Fruit fly (Drosophila melanogaster): Measurements from ENCODE around the gene CG17197.

Gene CG17197

dm6 chr3R:25791807-25792206 lies 16.6 kb upstream of the CG17197 start:
- no peak for TF ChIP-seq br (GFP tag; optimal IDR thresholded peaks at IDR 0.05)
- TF ChIP-seq lola (GFP tag; optimal IDR thresholded peaks at IDR 0.05): no peak
- TF ChIP-seq Hr83 (GFP tag; optimal IDR thresholded peaks at IDR 0.05; ENCODE audit: poor library complexity, severe bottlenecking): no peak
- no peak for TF ChIP-seq Jra (GFP tag; optimal IDR thresholded peaks at IDR 0.05)
- no peak for TF ChIP-seq CG9705 (GFP tag; optimal IDR thresholded peaks at IDR 0.05)
- no peak for TF ChIP-seq sv (GFP tag; optimal IDR thresholded peaks at IDR 0.05)
- no peak for TF ChIP-seq tai (GFP tag; optimal IDR thresholded peaks at IDR 0.05)
- TF ChIP-seq Dif (GFP tag; optimal IDR thresholded peaks at IDR 0.05; ENCODE audit: partially characterized antibody): no peak
- TF ChIP-seq HLH106 (tag; optimal IDR thresholded peaks at IDR 0.05): no peak
- TF ChIP-seq dsf (GFP tag; optimal IDR thresholded peaks at IDR 0.05; ENCODE audit: borderline replicate concordance): no peak
- TF ChIP-seq CG32264 (GFP tag; optimal IDR thresholded peaks at IDR 0.05): no peak
- no peak for TF ChIP-seq CrebA (GFP tag; optimal IDR thresholded peaks at IDR 0.05; ENCODE audit: borderline replicate concordance)
- TF ChIP-seq dl (GFP tag; optimal IDR thresholded peaks at IDR 0.05; ENCODE audit: insufficient read depth in 1 of 2, partially characterized antibody in 2 of 2): no peak
- no peak for TF ChIP-seq h (GFP tag; optimal IDR thresholded peaks at IDR 0.05)
- no peak for TF ChIP-seq Abd-B (GFP tag; optimal IDR thresholded peaks at IDR 0.05)

- TF ChIP-seq Vsx2 (GFP tag; optimal IDR thresholded peaks at IDR 0.05; ENCODE audit: partially characterized antibody): no peak
- no peak for TF ChIP-seq Rel (GFP tag; optimal IDR thresholded peaks at IDR 0.05)
- no peak for TF ChIP-seq Rel (tag; optimal IDR thresholded peaks at IDR 0.05)
- TF ChIP-seq Dfd (GFP tag; optimal IDR thresholded peaks at IDR 0.05): no peak
- no peak for TF ChIP-seq foxo (GFP tag; optimal IDR thresholded peaks at IDR 0.05)
- no peak for TF ChIP-seq jim (GFP tag; optimal IDR thresholded peaks at IDR 0.05)
- TF ChIP-seq brk (GFP tag; optimal IDR thresholded peaks at IDR 0.05): no peak
- no peak for TF ChIP-seq Hr78 (GFP tag; optimal IDR thresholded peaks at IDR 0.05)
- TF ChIP-seq pan (optimal IDR thresholded peaks at IDR 0.05): no peak
- TF ChIP-seq sage (GFP tag; optimal IDR thresholded peaks at IDR 0.05): no peak
- no peak for TF ChIP-seq br (GFP tag; optimal IDR thresholded peaks at IDR 0.05)
- TF ChIP-seq sv (GFP tag; optimal IDR thresholded peaks at IDR 0.05): no peak
- no peak for TF ChIP-seq ey (GFP tag; optimal IDR thresholded peaks at IDR 0.05)
- no peak for TF ChIP-seq N (GFP tag; optimal IDR thresholded peaks at IDR 0.05)
- TF ChIP-seq fru (GFP tag; optimal IDR thresholded peaks at IDR 0.05): no peak
- no peak for TF ChIP-seq tai (GFP tag; optimal IDR thresholded peaks at IDR 0.05)
- no peak for TF ChIP-seq Dif (GFP tag; optimal IDR thresholded peaks at IDR 0.05; ENCODE audit: partially characterized antibody)
- no peak for TF ChIP-seq Myc (optimal IDR thresholded peaks at IDR 0.05)
These were observed 15.2 kb upstream of the CG17197 start, which contains the start of gene CG31093 for dm6 chr3R:25790371-25790770. TSS of gene CG31093 (minus strand) at chr3R:25790471.

- no peak for TF ChIP-seq Myc (optimal IDR thresholded peaks at IDR 0.05)
- no peak for TF ChIP-seq ey (GFP tag; optimal IDR thresholded peaks at IDR 0.05)
- TF ChIP-seq woc (GFP tag; optimal IDR thresholded peaks at IDR 0.05): no peak
- no peak for TF ChIP-seq tai (GFP tag; optimal IDR thresholded peaks at IDR 0.05)
- TF ChIP-seq pan (optimal IDR thresholded peaks at IDR 0.05): no peak
- TF ChIP-seq Dif (GFP tag; optimal IDR thresholded peaks at IDR 0.05; ENCODE audit: partially characterized antibody): no peak
- TF ChIP-seq dl (GFP tag; optimal IDR thresholded peaks at IDR 0.05; ENCODE audit: insufficient read depth in 1 of 2, partially characterized antibody in 2 of 2): no peak
- no peak for TF ChIP-seq h (GFP tag; optimal IDR thresholded peaks at IDR 0.05)
These were observed 14.2 kb upstream of the CG17197 start, which contains the start of gene CG31380 for dm6 chr3R:25789355-25789754. TSS of gene CG31380 (minus strand) at chr3R:25789455.

DNA sequence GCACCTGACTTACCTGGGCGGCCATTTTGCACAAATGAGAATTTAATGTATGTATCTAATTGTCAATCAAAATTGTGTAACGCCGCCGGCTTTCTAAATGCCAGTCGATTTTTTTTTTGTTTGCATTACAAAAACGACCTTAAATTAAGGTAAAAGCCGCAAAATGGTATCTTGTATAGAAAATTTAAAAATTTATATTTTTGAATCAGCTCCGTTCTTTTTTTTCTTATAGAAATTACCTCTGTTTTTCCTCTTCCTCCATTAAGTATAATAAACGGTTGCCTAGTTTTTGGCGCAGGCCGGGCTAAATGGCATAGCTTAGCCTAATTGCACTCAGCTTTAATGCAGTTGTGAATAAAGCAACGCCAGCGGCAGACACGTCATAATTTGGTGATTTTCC lies 12.0 kb upstream of the CG17197 start, which contains the start of gene CG4960:
TSS of gene CG4960 (minus strand) at position 101 of the 400 bp plus-strand sequence.
- no peak for TF ChIP-seq pan (optimal IDR thresholded peaks at IDR 0.05)
- TF ChIP-seq HLH106 (tag; optimal IDR thresholded peaks at IDR 0.05): no peak
- TF ChIP-seq dl (GFP tag; optimal IDR thresholded peaks at IDR 0.05; ENCODE audit: insufficient read depth in 1 of 2, partially characterized antibody in 2 of 2): no peak
- no peak for TF ChIP-seq sage (GFP tag; optimal IDR thresholded peaks at IDR 0.05)
- no peak for TF ChIP-seq foxo (GFP tag; optimal IDR thresholded peaks at IDR 0.05)
- no peak for TF ChIP-seq CrebA (GFP tag; optimal IDR thresholded peaks at IDR 0.05; ENCODE audit: borderline replicate concordance)
- TF ChIP-seq GATAd (GFP tag; optimal IDR thresholded peaks at IDR 0.05): no peak
- no peak for TF ChIP-seq psq (GFP tag; optimal IDR thresholded peaks at IDR 0.05)
- TF ChIP-seq h (GFP tag; optimal IDR thresholded peaks at IDR 0.05): no peak

Data from whole organism, wandering third instar larva.